Fruit fly (Drosophila melanogaster) Kc167 (cell line): Measurements from ENCODE around the gene mRpL37.

Experiments
- Myc ChIP-seq: fragments of >200 bp; optimal IDR thresholded peaks from 2 replicates; lab custom pipeline; 2017; ENCODE audit warnings: missing external identifiers
- Sin3A ChIP-seq: fragments of >200 bp; optimal IDR thresholded peaks from 2 replicates; lab custom pipeline; 2018; ENCODE audit warnings: missing external identifiers
- h ChIP-seq: fragments of >200 bp; optimal IDR thresholded peaks from 3 replicates; lab custom pipeline; 2018; ENCODE audit warnings: missing external identifiers
- insv ChIP-seq: fragments of >200 bp; optimal IDR thresholded peaks from 3 replicates; lab custom pipeline; 2018; ENCODE audit warnings: missing external identifiers
- psq ChIP-seq: fragments of >200 bp; optimal IDR thresholded peaks from 2 replicates; lab custom pipeline; 2017; ENCODE audit warnings: missing external identifiers
- ttk ChIP-seq: sonication (Bioruptor generic); optimal IDR thresholded peaks from 2 replicates; lab custom pipeline; 2017; ENCODE audit warnings: missing external identifiers

- TF ChIP-seq Myc (lab: Kevin White, UChicago) (no peak), psq (no peak), ttk (lab: Kevin White, UChicago) (no peak), h (lab: Kevin White, UChicago) (no peak), insv (lab: Kevin White, UChicago) (no peak), Sin3A (lab: Kevin White, UChicago) (no peak)
These were observed 48.8 kb upstream of the mRpL37 start for dm6 chr3R:10832526-10833165.
